Fruit fly (Drosophila melanogaster): ENCODE measurements around the gene PVRAP.

PVRAP gene

DNA sequence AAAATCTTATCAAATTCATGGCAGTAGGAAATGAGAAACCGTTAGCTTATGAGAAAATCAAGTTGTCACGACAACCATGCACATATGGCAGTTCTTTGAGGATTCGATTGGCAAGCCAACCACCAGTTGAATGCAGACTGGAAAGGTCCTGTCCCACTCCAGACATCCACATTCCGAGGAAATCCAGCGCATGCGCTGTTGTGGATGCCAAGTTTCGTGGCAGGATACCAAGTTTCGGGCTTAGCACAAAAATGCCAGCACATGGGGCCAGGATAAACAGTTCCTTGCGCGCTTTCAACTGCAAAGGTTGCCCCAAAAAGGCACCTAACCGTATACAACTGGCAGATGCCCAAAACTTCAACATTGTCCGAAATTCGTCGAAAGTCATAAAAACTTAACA lies at the start of gene PVRAP:
TSS of gene PVRAP (plus strand) at position 273 of the 400 bp plus-strand sequence.
- TF ChIP-seq CG12605 (GFP tag; IDR thresholded peaks at IDR 0.05): peak; percentile 89
- no peak for TF ChIP-seq Snoo (tag; optimal IDR thresholded peaks at IDR 0.05)
- no peak for TF ChIP-seq CG8301 (tag; optimal IDR thresholded peaks at IDR 0.05)
- no peak for TF ChIP-seq CG13204 (GFP tag; optimal IDR thresholded peaks at IDR 0.05)
- TF ChIP-seq fd96Ca (GFP tag; IDR thresholded peaks at IDR 0.05): no peak
- no peak for TF ChIP-seq D1 (tag; optimal IDR thresholded peaks at IDR 0.05)

DNA sequence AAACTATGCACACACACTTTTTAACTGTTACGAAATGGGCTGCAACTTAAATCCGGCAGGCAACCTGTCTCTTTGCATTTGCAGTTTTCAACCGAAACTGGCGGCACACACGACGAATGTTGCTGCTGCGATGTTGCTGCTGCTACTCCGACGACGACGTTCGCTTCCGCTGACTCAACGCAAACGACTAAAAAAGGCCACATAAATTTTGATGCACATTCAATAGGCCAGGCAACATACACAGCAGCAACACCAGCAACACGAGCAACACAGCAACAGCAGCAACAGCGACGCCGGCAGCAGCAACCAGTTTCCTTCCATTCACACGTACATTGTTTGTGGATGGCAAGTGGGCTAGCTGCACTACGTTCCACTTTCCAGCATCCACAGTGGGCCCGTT lies 46.5 kb upstream of the PVRAP start, which contains the start of gene Egfrap:
TSS of gene Egfrap (minus strand) at position 192 of the 400 bp plus-strand sequence.
- peak; percentile 51; the same call in 1 of the 2 replicates for TF ChIP-seq Ets98B (GFP tag; IDR thresholded peaks at IDR 0.05)
- peak; percentile 50; the same call in 1 of the 3 replicates for TF ChIP-seq CG4496 (GFP tag; IDR thresholded peaks at IDR 0.05)
- TF ChIP-seq EcR (GFP tag; optimal IDR thresholded peaks at IDR 0.05): peak; percentile 14
- peak; percentile 36 for TF ChIP-seq CG13204 (GFP tag; optimal IDR thresholded peaks at IDR 0.05)
- TF ChIP-seq D1 (tag; optimal IDR thresholded peaks at IDR 0.05): no peak
- no peak for TF ChIP-seq gl (tag; optimal IDR thresholded peaks at IDR 0.05)

DNA sequence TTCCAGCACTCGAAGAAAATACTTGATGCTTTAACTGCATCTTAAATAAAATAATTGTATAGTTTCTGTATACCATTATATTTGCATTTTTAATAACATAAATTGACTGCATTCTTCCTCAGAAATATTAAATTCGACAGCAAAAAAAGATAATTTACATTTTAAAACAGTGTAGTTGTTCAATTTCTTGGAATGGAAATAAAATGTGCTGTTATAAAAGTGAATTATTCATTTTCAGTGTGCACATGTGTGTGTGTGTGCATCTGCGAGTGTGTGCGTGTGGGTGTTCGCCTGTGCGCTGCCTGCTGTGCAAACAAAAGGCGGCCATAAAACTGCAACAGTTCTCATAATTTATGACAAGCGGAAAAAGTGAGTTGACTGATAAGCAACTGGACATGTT lies 44.9 kb upstream of the PVRAP start:
- peak; percentile 20; the same call in 1 of the 2 replicates for TF ChIP-seq CG12605 (GFP tag; IDR thresholded peaks at IDR 0.05)
- peak; percentile 78 for TF ChIP-seq CG14655 (GFP tag; optimal IDR thresholded peaks at IDR 0.05)
- no peak for TF ChIP-seq CG10348 (GFP tag; IDR thresholded peaks at IDR 0.05)
- peak; percentile 47 for TF ChIP-seq CG17806 (tag; optimal IDR thresholded peaks at IDR 0.05)
- TF ChIP-seq CG4496 (GFP tag; IDR thresholded peaks at IDR 0.05): no peak
- TF ChIP-seq rn (GFP tag; IDR thresholded peaks at IDR 0.05): no peak
- peak; percentile 12 for TF ChIP-seq CG15710 (tag; optimal IDR thresholded peaks at IDR 0.05)
- peak; percentile 58 for TF ChIP-seq CG9948 (tag; optimal IDR thresholded peaks at IDR 0.05)
- no peak for TF ChIP-seq CG32121 (GFP tag; IDR thresholded peaks at IDR 0.05)
- TF ChIP-seq CG8159 (tag; optimal IDR thresholded peaks at IDR 0.05): peak; percentile 67
- TF ChIP-seq Pif1B (GFP tag; optimal IDR thresholded peaks at IDR 0.05): peak; percentile 13
- no peak for TF ChIP-seq Pif1A (GFP tag; optimal IDR thresholded peaks at IDR 0.05)
- TF ChIP-seq CG8301 (tag; optimal IDR thresholded peaks at IDR 0.05): peak; percentile 74
- TF ChIP-seq gl (tag; optimal IDR thresholded peaks at IDR 0.05): no peak
- peak; percentile 5 for TF ChIP-seq Snoo (tag; optimal IDR thresholded peaks at IDR 0.05)

DNA sequence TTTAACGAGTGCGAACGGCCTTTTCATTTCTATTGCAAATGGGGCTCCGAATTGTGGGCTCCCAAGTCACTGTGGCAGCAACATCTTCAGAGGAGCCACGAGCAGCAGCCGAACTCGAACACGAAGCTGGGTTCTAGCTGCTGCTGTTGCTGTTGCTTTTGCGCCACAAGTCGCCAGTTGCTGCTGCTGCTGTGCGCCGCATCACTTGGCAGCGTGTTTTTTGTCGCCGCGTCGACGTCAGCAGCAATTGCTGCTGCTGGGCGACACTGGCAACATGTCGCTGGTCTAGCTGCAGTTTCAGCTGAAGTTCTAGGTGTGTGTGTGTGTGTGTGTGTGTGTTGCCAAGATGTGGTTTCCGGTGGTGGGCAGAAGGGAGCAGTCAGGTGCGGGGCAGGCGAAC lies 44.5 kb upstream of the PVRAP start:
- TF ChIP-seq EcR (GFP tag; optimal IDR thresholded peaks at IDR 0.05) (peak; percentile 23), Ets98B (GFP tag; IDR thresholded peaks at IDR 0.05) (peak; percentile 20; the same call in 1 of the 2 replicates), CG13204 (GFP tag; optimal IDR thresholded peaks at IDR 0.05) (peak; percentile 56), Pif1A (GFP tag; optimal IDR thresholded peaks at IDR 0.05) (no peak), CG14655 (GFP tag; optimal IDR thresholded peaks at IDR 0.05) (no peak), fd96Ca (GFP tag; IDR thresholded peaks at IDR 0.05) (0 out of 3 replicates have a peak, but pooled peaks have one; percentile 31), CG10348 (GFP tag; IDR thresholded peaks at IDR 0.05) (no peak), CG8301 (tag; optimal IDR thresholded peaks at IDR 0.05) (no peak), CG4496 (GFP tag; IDR thresholded peaks at IDR 0.05) (no peak), D1 (tag; optimal IDR thresholded peaks at IDR 0.05) (no peak), Snoo (tag; optimal IDR thresholded peaks at IDR 0.05) (no peak), CG8159 (tag; optimal IDR thresholded peaks at IDR 0.05) (no peak), CG32121 (GFP tag; IDR thresholded peaks at IDR 0.05) (no peak), gl (tag; optimal IDR thresholded peaks at IDR 0.05) (no peak), CG34367 (tag; optimal IDR thresholded peaks at IDR 0.05) (no peak), Pif1B (GFP tag; optimal IDR thresholded peaks at IDR 0.05) (no peak), CG9948 (tag; optimal IDR thresholded peaks at IDR 0.05) (no peak), CG17806 (tag; optimal IDR thresholded peaks at IDR 0.05) (no peak), CG12605 (GFP tag; IDR thresholded peaks at IDR 0.05) (peak; percentile 41; the same call in 1 of the 2 replicates), rn (GFP tag; IDR thresholded peaks at IDR 0.05) (no peak), CG15710 (tag; optimal IDR thresholded peaks at IDR 0.05) (no peak)

DNA sequence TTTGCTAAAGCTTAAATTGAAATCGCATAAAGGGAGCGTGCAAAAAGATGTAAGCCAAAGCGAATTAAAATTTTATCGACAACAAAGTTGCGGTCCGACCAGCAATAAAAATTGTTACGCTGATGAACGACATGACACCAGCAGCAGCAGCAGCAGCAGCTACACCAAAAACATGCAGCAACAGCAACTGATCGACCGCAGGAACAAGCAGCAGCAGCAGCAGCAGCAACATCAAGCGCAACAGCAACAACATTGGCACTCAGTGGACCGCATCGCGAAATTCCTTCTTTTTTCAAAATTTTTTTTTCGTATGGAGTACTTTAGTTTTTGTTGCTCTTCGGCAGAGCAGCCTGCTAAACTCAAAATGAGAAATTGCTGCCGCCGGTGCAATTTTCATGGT lies 42.1 kb upstream of the PVRAP start:
- TF ChIP-seq CG34367 (tag; optimal IDR thresholded peaks at IDR 0.05) (no peak), Pif1A (GFP tag; optimal IDR thresholded peaks at IDR 0.05) (no peak), CG8301 (tag; optimal IDR thresholded peaks at IDR 0.05) (no peak), Pif1B (GFP tag; optimal IDR thresholded peaks at IDR 0.05) (no peak), fd96Ca (GFP tag; IDR thresholded peaks at IDR 0.05) (no peak), CG14655 (GFP tag; optimal IDR thresholded peaks at IDR 0.05) (no peak), CG13204 (GFP tag; optimal IDR thresholded peaks at IDR 0.05) (peak; percentile 49), CG8159 (tag; optimal IDR thresholded peaks at IDR 0.05) (no peak)

DNA sequence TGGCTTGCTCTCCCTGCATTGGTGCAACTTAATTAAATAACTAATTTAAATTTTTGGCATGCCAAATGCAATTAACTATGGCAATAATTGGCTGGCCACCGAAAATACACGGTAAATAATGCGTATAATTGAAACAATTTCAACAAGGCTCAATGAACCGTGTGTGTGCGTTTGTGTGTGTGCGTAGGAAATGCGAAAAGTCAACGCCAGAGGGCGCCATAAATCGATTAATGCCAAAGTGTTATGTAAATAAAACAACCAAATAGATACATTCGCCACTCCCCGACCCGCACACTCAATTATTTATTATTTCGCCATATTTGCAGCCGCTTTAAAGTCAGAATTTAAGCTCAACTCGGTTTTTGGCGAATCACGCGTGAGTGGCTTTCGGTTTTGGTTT lies 39.8 kb upstream of the PVRAP start:
- TF ChIP-seq CG9948 (tag; optimal IDR thresholded peaks at IDR 0.05) (no peak), CG15710 (tag; optimal IDR thresholded peaks at IDR 0.05) (no peak), CG4496 (GFP tag; IDR thresholded peaks at IDR 0.05) (no peak), Pif1B (GFP tag; optimal IDR thresholded peaks at IDR 0.05) (no peak)

DNA sequence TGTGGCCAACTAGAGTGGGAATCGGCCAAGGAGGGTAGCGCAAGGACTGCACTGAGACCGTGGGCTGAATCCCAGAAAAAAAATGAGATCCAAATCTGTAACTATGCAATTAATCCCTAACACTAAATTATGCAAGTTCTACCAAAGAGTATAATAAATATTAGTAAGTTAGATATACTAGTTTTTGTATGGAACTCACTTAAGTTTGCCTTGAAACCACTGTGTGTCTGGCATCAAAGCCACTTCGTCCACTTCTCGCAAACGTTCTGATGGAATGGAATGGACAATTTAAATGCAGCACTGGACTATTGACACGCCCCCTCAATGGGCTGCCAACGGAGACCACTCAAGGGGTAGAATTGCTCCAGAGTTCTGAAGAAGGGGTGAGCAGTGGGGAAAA lies 38.9 kb upstream of the PVRAP start:
- TF ChIP-seq CG17806 (tag; optimal IDR thresholded peaks at IDR 0.05) (peak; percentile 35), CG8159 (tag; optimal IDR thresholded peaks at IDR 0.05) (peak; percentile 5), fd96Ca (GFP tag; IDR thresholded peaks at IDR 0.05) (no peak), CG14655 (GFP tag; optimal IDR thresholded peaks at IDR 0.05) (peak; percentile 41), CG4496 (GFP tag; IDR thresholded peaks at IDR 0.05) (no peak), CG15710 (tag; optimal IDR thresholded peaks at IDR 0.05) (peak; percentile 13), CG8301 (tag; optimal IDR thresholded peaks at IDR 0.05) (peak; percentile 19), EcR (GFP tag; optimal IDR thresholded peaks at IDR 0.05) (no peak)
